Fruit fly (Drosophila melanogaster): ENCODE measurements around the gene CG34155.

DNA sequence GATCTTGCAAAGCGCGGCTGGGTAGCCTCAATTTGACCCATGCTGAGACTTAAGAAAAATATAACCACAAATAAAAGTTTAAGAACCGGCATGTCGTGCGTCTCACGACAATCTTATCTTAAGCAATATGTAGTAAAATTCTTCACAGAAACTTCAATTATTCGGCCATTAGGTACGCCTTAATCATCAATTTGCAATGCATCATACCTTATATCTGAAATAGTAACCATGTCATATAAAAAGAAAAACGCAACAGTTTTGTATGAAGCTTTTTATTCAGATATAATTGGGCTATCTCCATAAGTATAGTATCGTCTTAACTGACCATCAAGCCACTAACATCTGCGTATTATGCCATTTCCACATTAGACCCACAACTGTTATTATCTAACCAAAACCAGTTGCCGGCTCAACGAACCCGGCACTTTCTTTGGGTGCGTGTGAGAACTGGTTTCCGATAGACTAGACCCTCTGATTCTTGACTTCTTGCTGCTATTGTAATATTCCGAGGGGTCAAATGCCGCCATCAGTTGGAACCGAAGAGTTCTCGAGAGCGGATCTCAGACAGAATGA lies 45.7 kb downstream of the CG34155 start, which contains the start of the genes CG31524 and CG9698:
- TF ChIP-seq Sox102F (GFP tag; optimal IDR thresholded peaks at IDR 0.05) (no peak), CG6808 (GFP tag; optimal IDR thresholded peaks at IDR 0.05) (no peak), CG7368 (GFP tag; optimal IDR thresholded peaks at IDR 0.05) (no peak), Hr39 (GFP tag; optimal IDR thresholded peaks at IDR 0.05) (no peak), CG31627 (GFP tag; optimal IDR thresholded peaks at IDR 0.05) (no peak)
